Fruit fly (Drosophila melanogaster) whole organism, embryonic: ENCODE measurements around the gene Tet.

Source experiments
- Atf-2 ChIP-seq: fragments of 200-800 bp; sonication (Bioruptor generic); optimal IDR thresholded peaks from 2 replicates; lab custom pipeline; 2016; ENCODE audit warnings: missing biosample characterization, missing genetic modification characterization
- B-H1 ChIP-seq: fragments of 200-800 bp; sonication (Bioruptor generic); IDR thresholded peaks from 3 replicates; pipeline ENCODE4 v1.3.6; 2022; ENCODE audit warnings: missing biosample characterization, missing genetic modification characterization
- CG10267 ChIP-seq: fragments of 200-800 bp; sonication (Bioruptor generic); optimal IDR thresholded peaks from 2 replicates; lab custom pipeline; 2018; ENCODE audit warnings: missing biosample characterization, mild to moderate bottlenecking, missing genetic modification characterization, moderate library complexity
- CG10321 ChIP-seq: fragments of 200-800 bp; sonication (Bioruptor generic); IDR thresholded peaks from 2 replicates; pipeline ENCODE4 v1.3.6; 2022; ENCODE audit warnings: missing biosample characterization, missing genetic modification characterization
- CG13287 ChIP-seq: fragments of 200-800 bp; sonication (Bioruptor generic); IDR thresholded peaks from 2 replicates; pipeline ENCODE4 v1.3.6; 2022; ENCODE audit warnings: missing biosample characterization, missing genetic modification characterization; ENCODE audit not compliant: partially characterized antibody
- CG13775 ChIP-seq: fragments of 200-800 bp; sonication (Bioruptor generic); optimal IDR thresholded peaks from 3 replicates; lab custom pipeline; 2017; ENCODE audit warnings: missing biosample characterization, mild to moderate bottlenecking, missing genetic modification characterization
- CG15696 ChIP-seq: fragments of 200-800 bp; sonication (Bioruptor generic); optimal IDR thresholded peaks from 2 replicates; lab custom pipeline; 2019; ENCODE audit warnings: missing biosample characterization, mild to moderate bottlenecking, missing genetic modification characterization, moderate library complexity
- CG16863 ChIP-seq: fragments of 200-800 bp; sonication (Bioruptor generic); optimal IDR thresholded peaks from 3 replicates; lab custom pipeline; 2016; ENCODE audit warnings: missing biosample characterization, missing genetic modification characterization
- CG17361 ChIP-seq: fragments of 200-800 bp; sonication (Bioruptor generic); IDR thresholded peaks from 3 replicates; pipeline ENCODE4 v1.3.6; 2022; ENCODE audit warnings: missing biosample characterization, missing genetic modification characterization
- CG18476 ChIP-seq: fragments of 200-800 bp; sonication (Bioruptor generic); optimal IDR thresholded peaks from 2 replicates; lab custom pipeline; 2016; ENCODE audit warnings: missing biosample characterization, mild to moderate bottlenecking, missing genetic modification characterization
- CG2116 ChIP-seq: fragments of 200-800 bp; sonication (Bioruptor generic); optimal IDR thresholded peaks from 3 replicates; lab custom pipeline; 2018; ENCODE audit warnings: missing biosample characterization, mild to moderate bottlenecking, missing genetic modification characterization
- CG2120 ChIP-seq: fragments of 200-800 bp; sonication (Bioruptor generic); optimal IDR thresholded peaks from 3 replicates; lab custom pipeline; 2016; ENCODE audit warnings: missing biosample characterization, missing genetic modification characterization
- CG2889 ChIP-seq: fragments of 200-800 bp; sonication (Bioruptor generic); IDR thresholded peaks from 3 replicates; pipeline ENCODE4 v1.3.6; 2022; ENCODE audit warnings: missing biosample characterization, missing genetic modification characterization
- CG3065 ChIP-seq: fragments of 200-800 bp; sonication (Bioruptor generic); optimal IDR thresholded peaks from 2 replicates; lab custom pipeline; 2016; ENCODE audit warnings: missing biosample characterization, missing genetic modification characterization
- CG32772 ChIP-seq: fragments of 200-800 bp; sonication (Bioruptor generic); IDR thresholded peaks from 2 replicates; pipeline ENCODE4 v1.3.6; 2022; ENCODE audit warnings: missing biosample characterization, missing genetic modification characterization
- CG3847 ChIP-seq: fragments of 200-800 bp; sonication (Bioruptor generic); IDR thresholded peaks from 2 replicates; pipeline ENCODE4 v1.3.6; 2022; ENCODE audit warnings: missing biosample characterization, missing genetic modification characterization
- CG4360 ChIP-seq: fragments of 200-800 bp; sonication (Bioruptor generic); IDR thresholded peaks from 2 replicates; pipeline ENCODE4 v1.3.6; 2022; ENCODE audit warnings: missing biosample characterization, missing genetic modification characterization
- CG6765 ChIP-seq: fragments of 200-800 bp; sonication (Bioruptor generic); optimal IDR thresholded peaks from 3 replicates; lab custom pipeline; 2017; ENCODE audit warnings: missing biosample characterization, mild to moderate bottlenecking, missing genetic modification characterization
- CG9876 ChIP-seq: fragments of 200-800 bp; sonication (Bioruptor generic); optimal IDR thresholded peaks from 2 replicates; lab custom pipeline; 2016; ENCODE audit warnings: missing biosample characterization, missing genetic modification characterization
- E2f1 ChIP-seq: fragments of 200-800 bp; sonication (Bioruptor generic); IDR thresholded peaks from 2 replicates; pipeline ENCODE4 v1.3.6; 2022; ENCODE audit warnings: missing biosample characterization, missing genetic modification characterization
- Gug ChIP-seq: fragments of 200-800 bp; sonication (Bioruptor generic); IDR thresholded peaks from 4 replicates; pipeline ENCODE4 v1.3.6; 2022; ENCODE audit warnings: missing biosample characterization, missing genetic modification characterization
- HmgZ ChIP-seq: fragments of 200-800 bp; sonication (Bioruptor generic); optimal IDR thresholded peaks from 2 replicates; lab custom pipeline; 2018; ENCODE audit warnings: missing biosample characterization, mild to moderate bottlenecking, missing genetic modification characterization
- Meics ChIP-seq: fragments of 200-800 bp; sonication (Bioruptor generic); optimal IDR thresholded peaks from 2 replicates; lab custom pipeline; 2017; ENCODE audit warnings: missing biosample characterization, mild to moderate bottlenecking, missing genetic modification characterization
- NK7.1 ChIP-seq: fragments of 200-800 bp; sonication (Bioruptor generic); optimal IDR thresholded peaks from 3 replicates; lab custom pipeline; 2016; ENCODE audit warnings: missing biosample characterization, missing genetic modification characterization
- Nf-YA ChIP-seq: fragments of 200-800 bp; sonication (Bioruptor generic); IDR thresholded peaks from 2 replicates; pipeline ENCODE4 v1.3.6; 2022; ENCODE audit warnings: missing biosample characterization, missing genetic modification characterization
- Opbp ChIP-seq: fragments of 200-800 bp; sonication (Bioruptor generic); IDR thresholded peaks from 3 replicates; pipeline ENCODE4 v1.3.6; 2022; ENCODE audit warnings: missing biosample characterization, missing genetic modification characterization; ENCODE audit not compliant: partially characterized antibody
- Poxn ChIP-seq: fragments of 200-800 bp; sonication (Bioruptor generic); IDR thresholded peaks from 2 replicates; pipeline ENCODE4 v1.3.6; 2022; ENCODE audit warnings: missing biosample characterization, missing genetic modification characterization
- Ravus ChIP-seq: fragments of 200-800 bp; sonication (Bioruptor generic); IDR thresholded peaks from 2 replicates; pipeline ENCODE4 v1.3.6; 2022; ENCODE audit warnings: missing biosample characterization, missing genetic modification characterization
- Xbp1 ChIP-seq: fragments of 200-800 bp; sonication (Bioruptor generic); optimal IDR thresholded peaks from 3 replicates; lab custom pipeline; 2016; ENCODE audit warnings: missing biosample characterization, mild to moderate bottlenecking, missing genetic modification characterization
- YL-1 ChIP-seq: fragments of 200-800 bp; sonication (Bioruptor generic); optimal IDR thresholded peaks from 3 replicates; lab custom pipeline; 2017; ENCODE audit warnings: missing biosample characterization, mild to moderate bottlenecking, missing genetic modification characterization
- aop ChIP-seq: fragments of 200-800 bp; sonication (Bioruptor generic); IDR thresholded peaks from 2 replicates; pipeline ENCODE4 v1.3.6; 2022; ENCODE audit warnings: missing biosample characterization, missing genetic modification characterization
- bcd ChIP-seq: fragments of 200-800 bp; sonication (Bioruptor generic); optimal IDR thresholded peaks from 2 replicates; lab custom pipeline; 2017; ENCODE audit warnings: missing biosample characterization, mild to moderate bottlenecking, missing genetic modification characterization
- cas ChIP-seq: fragments of 200-800 bp; sonication (Bioruptor generic); IDR thresholded peaks from 2 replicates; pipeline ENCODE4 v1.3.6; 2022; ENCODE audit warnings: missing biosample characterization, missing genetic modification characterization
- danr ChIP-seq: fragments of 200-800 bp; sonication (Bioruptor generic); IDR thresholded peaks from 2 replicates; pipeline ENCODE4 v1.3.6; 2022; ENCODE audit warnings: missing biosample characterization, missing genetic modification characterization
- dmrt11E ChIP-seq: fragments of 200-800 bp; sonication (Bioruptor generic); optimal IDR thresholded peaks from 3 replicates; lab custom pipeline; 2018; ENCODE audit warnings: missing biosample characterization, mild to moderate bottlenecking, missing genetic modification characterization, moderate library complexity
- emc ChIP-seq: fragments of 200-800 bp; sonication (Bioruptor generic); optimal IDR thresholded peaks from 2 replicates; lab custom pipeline; 2016; ENCODE audit warnings: missing biosample characterization, missing genetic modification characterization
- en ChIP-seq: fragments of 200-800 bp; sonication (Bioruptor generic); optimal IDR thresholded peaks from 2 replicates; lab custom pipeline; 2016; ENCODE audit warnings: missing biosample characterization, missing genetic modification characterization
- eyg ChIP-seq: fragments of 200-800 bp; sonication (Bioruptor generic); optimal IDR thresholded peaks from 3 replicates; lab custom pipeline; 2016; ENCODE audit warnings: missing biosample characterization, missing genetic modification characterization
- fd102C ChIP-seq: fragments of 200-800 bp; sonication (Bioruptor generic); optimal IDR thresholded peaks from 2 replicates; lab custom pipeline; 2018; ENCODE audit warnings: missing biosample characterization, mild to moderate bottlenecking, missing genetic modification characterization, moderate library complexity
- fd3F ChIP-seq: fragments of 200-800 bp; sonication (Bioruptor generic); optimal IDR thresholded peaks from 2 replicates; lab custom pipeline; 2018; ENCODE audit warnings: missing biosample characterization, mild to moderate bottlenecking, missing genetic modification characterization, moderate library complexity
- gem ChIP-seq: fragments of 200-800 bp; sonication (Bioruptor generic); optimal IDR thresholded peaks from 2 replicates; lab custom pipeline; 2019; ENCODE audit warnings: missing biosample characterization, mild to moderate bottlenecking, missing genetic modification characterization, moderate library complexity
- gsb-n ChIP-seq: fragments of 200-800 bp; sonication (Bioruptor generic); optimal IDR thresholded peaks from 3 replicates; lab custom pipeline; 2018; ENCODE audit warnings: missing biosample characterization, mild to moderate bottlenecking, missing genetic modification characterization
- lilli ChIP-seq: fragments of 200-800 bp; sonication (Bioruptor generic); optimal IDR thresholded peaks from 3 replicates; lab custom pipeline; 2016; ENCODE audit warnings: missing biosample characterization, missing genetic modification characterization
- nerfin-1 ChIP-seq: fragments of 200-800 bp; sonication (Bioruptor generic); optimal IDR thresholded peaks from 3 replicates; lab custom pipeline; 2019; ENCODE audit warnings: missing biosample characterization, mild to moderate bottlenecking, missing genetic modification characterization, moderate library complexity
- pan ChIP-seq, 4 experiments: fragments of >200 bp in 3 of 4; fragments of 200-800 bp in 1 of 4; sonication (Bioruptor generic) in 1 of 4; optimal IDR thresholded peaks in 3 of 4; IDR thresholded peaks in 1 of 4; 2 replicates each; pipeline versions ENCODE4 v1.3.6 to Lab custom; 2017 to 2022; ENCODE audit warnings: missing biosample characterization in 2 of 4, missing genetic modification characterization in 2 of 4, mixed read lengths in 1 of 4
- pho ChIP-seq: fragments of 200-800 bp; sonication (Bioruptor generic); optimal IDR thresholded peaks from 2 replicates; lab custom pipeline; 2016; ENCODE audit warnings: missing biosample characterization, missing genetic modification characterization
- psq ChIP-seq: fragments of 200-800 bp; sonication (Bioruptor generic); optimal IDR thresholded peaks from 2 replicates; lab custom pipeline; 2017; ENCODE audit warnings: missing biosample characterization, missing genetic modification characterization
- pzg ChIP-seq: fragments of 200-800 bp; sonication (Bioruptor generic); optimal IDR thresholded peaks from 3 replicates; lab custom pipeline; 2018; ENCODE audit warnings: missing biosample characterization, mild to moderate bottlenecking, missing genetic modification characterization, moderate library complexity
- sob ChIP-seq: fragments of 200-800 bp; sonication (Bioruptor generic); IDR thresholded peaks from 2 replicates; pipeline ENCODE4 v1.3.6; 2022; ENCODE audit warnings: missing biosample characterization, missing genetic modification characterization
- stwl ChIP-seq: fragments of 200-800 bp; sonication (Bioruptor generic); optimal IDR thresholded peaks from 3 replicates; lab custom pipeline; 2018; ENCODE audit warnings: missing biosample characterization, mild to moderate bottlenecking, missing genetic modification characterization, moderate library complexity
- vnd ChIP-seq: fragments of 200-800 bp; sonication (Bioruptor generic); IDR thresholded peaks from 3 replicates; pipeline ENCODE4 v1.3.6; 2022; ENCODE audit warnings: missing biosample characterization, missing genetic modification characterization; ENCODE audit not compliant: partially characterized antibody

Gene Tet

DNA sequence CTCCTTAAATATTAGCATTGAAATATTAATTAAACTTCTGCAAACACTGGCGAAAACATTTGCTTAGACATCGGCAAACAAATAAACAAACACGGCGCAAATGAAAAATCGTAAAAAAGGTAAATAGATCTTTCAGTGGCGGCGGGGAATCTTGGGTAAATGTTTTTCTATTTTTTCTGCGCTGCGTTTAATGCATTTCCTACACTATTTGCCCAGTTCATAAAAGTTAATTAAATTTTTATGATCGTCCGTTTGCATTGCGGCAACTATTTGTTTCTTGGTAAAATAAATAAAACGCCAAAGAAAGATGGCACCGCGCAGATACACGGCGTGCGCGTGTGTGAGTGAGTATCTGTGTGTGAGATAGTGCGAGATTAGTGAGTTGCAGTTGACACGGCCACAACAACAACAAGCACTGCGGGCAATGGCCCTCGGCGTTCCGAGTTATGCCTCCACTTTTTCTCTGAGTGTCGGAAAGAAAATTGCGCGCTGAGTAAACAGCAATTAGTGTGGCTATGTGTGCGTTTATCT, 80.4 kb downstream of the Tet start (continued):
- no peak for TF ChIP-seq fd3F (GFP tag; lab: Kevin White, UChicago)
- TF ChIP-seq CG13775 (GFP tag; lab: Kevin White, UChicago): no peak
- TF ChIP-seq Opbp (GFP tag; lab: Robert Waterston, UW): no peak
- no peak for TF ChIP-seq vnd (GFP tag; lab: Robert Waterston, UW)
- no peak for TF ChIP-seq Meics (GFP tag; lab: Kevin White, UChicago)
- peak; percentile 21 for TF ChIP-seq CG10267 (tag; lab: Kevin White, UChicago)
- TF ChIP-seq Poxn (GFP tag; lab: Robert Waterston, UW): no peak
- TF ChIP-seq YL-1 (GFP tag; lab: Kevin White, UChicago): no peak
- TF ChIP-seq CG15696: peak; percentile 73
- peak; percentile 46 for TF ChIP-seq dmrt11E
- no peak for TF ChIP-seq NK7.1 (GFP tag; lab: Kevin White, UChicago)
- no peak for TF ChIP-seq CG3065 (GFP tag; lab: Kevin White, UChicago)
- peak; percentile 53 for TF ChIP-seq fd102C (GFP tag; lab: Kevin White, UChicago)
- no peak for TF ChIP-seq B-H1 (GFP tag; lab: Robert Waterston, UW)
- no peak for TF ChIP-seq CG2120 (GFP tag; lab: Kevin White, UChicago)
- TF ChIP-seq E2f1 (GFP tag; lab: Robert Waterston, UW): no peak
- no peak for TF ChIP-seq Ravus (GFP tag; lab: Robert Waterston, UW)
- TF ChIP-seq CG9876 (GFP tag; lab: Kevin White, UChicago): peak; percentile 6
- TF ChIP-seq nerfin-1 (tag; lab: Kevin White, UChicago): peak; percentile 66
- peak; percentile 23 for TF ChIP-seq en (GFP tag; lab: Kevin White, UChicago)
- TF ChIP-seq CG17361 (GFP tag; lab: Robert Waterston, UW): peak; percentile 48; the same call in 2 of the 3 replicates
- peak; percentile 20 for TF ChIP-seq CG2116 (GFP tag; lab: Kevin White, UChicago)
- TF ChIP-seq CG2889 (GFP tag; lab: Robert Waterston, UW): no peak
- TF ChIP-seq Xbp1: no peak
- peak; percentile 92 for TF ChIP-seq CG4360
- no peak; the same call in 1 of the 2 replicates for TF ChIP-seq CG32772 (GFP tag; lab: Robert Waterston, UW)
- TF ChIP-seq gem: peak; percentile 54
- TF ChIP-seq stwl (tag; lab: Kevin White, UChicago): no peak
- no peak for TF ChIP-seq cas (GFP tag; lab: Robert Waterston, UW)
- TF ChIP-seq pzg (GFP tag; lab: Kevin White, UChicago): no peak
- TF ChIP-seq sob (GFP tag; lab: Robert Waterston, UW): 0 out of 2 replicates have a peak, but pooled peaks have one; percentile 45
- TF ChIP-seq CG18476 (GFP tag; lab: Kevin White, UChicago): peak; percentile 8
- TF ChIP-seq bcd (GFP tag; lab: Kevin White, UChicago): peak; percentile 3
- TF ChIP-seq HmgZ (tag; lab: Kevin White, UChicago): peak; percentile 39
- no peak for TF ChIP-seq CG10321 (GFP tag; lab: Robert Waterston, UW)
- TF ChIP-seq pho: no peak
- TF ChIP-seq emc (GFP tag; lab: Kevin White, UChicago): no peak
- TF ChIP-seq gsb-n (tag; lab: Kevin White, UChicago): peak; percentile 79
- TF ChIP-seq Atf-2 (GFP tag; lab: Kevin White, UChicago): peak; percentile 43
- TF ChIP-seq CG3847: no peak
- TF ChIP-seq CG13287 (GFP tag; lab: Robert Waterston, UW): no peak
- TF ChIP-seq Nf-YA (GFP tag; lab: Robert Waterston, UW): no peak; the same call in 1 of the 2 replicates
- TF ChIP-seq Gug (GFP tag; lab: Robert Waterston, UW): no peak; the same call in 3 of the 4 replicates
- TF ChIP-seq CG16863 (GFP tag; lab: Kevin White, UChicago): peak; percentile 21
- TF ChIP-seq eyg (GFP tag; lab: Kevin White, UChicago): no peak
- peak; percentile 3 for TF ChIP-seq lilli (GFP tag; lab: Kevin White, UChicago)
- no peak for TF ChIP-seq CG6765 (GFP tag; lab: Kevin White, UChicago)
- no peak for TF ChIP-seq psq (GFP tag; lab: Kevin White, UChicago)
- TF ChIP-seq aop (GFP tag; lab: Robert Waterston, UW): no peak
- TF ChIP-seq danr: no peak
- TF ChIP-seq pan (optimal IDR thresholded peaks at IDR 0.05; lab: Kevin White, UChicago): no peak
- no peak for TF ChIP-seq pan (GFP tag; optimal IDR thresholded peaks at IDR 0.05 in 1 of 2, IDR thresholded peaks at IDR 0.05 in 1 of 2)
